Worm (Caenorhabditis elegans): ENCODE data around the gene pigw-1.

DNA sequence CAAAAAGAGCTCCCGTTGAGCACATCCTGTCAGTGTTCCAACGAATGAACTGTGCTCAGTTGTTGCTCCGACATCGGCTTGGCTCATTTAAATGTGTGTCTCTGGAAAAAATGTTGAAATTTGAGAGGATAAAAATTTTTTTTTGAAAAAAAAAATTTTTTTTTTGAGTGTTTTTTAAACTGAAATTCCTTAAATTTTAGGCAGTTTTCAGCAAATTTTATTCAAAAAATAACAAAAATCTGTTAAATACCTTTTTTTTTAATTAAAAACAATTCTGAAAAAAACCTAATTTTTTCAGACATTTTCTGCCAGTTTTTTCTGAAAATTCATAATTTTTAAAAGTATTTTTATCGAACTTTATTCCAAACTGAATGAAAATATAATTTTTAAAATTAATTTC, at the start of gene pigw-1:
- no peak for TF ChIP-seq ama-1 (optimal IDR thresholded peaks at IDR 0.05)
- TF ChIP-seq tbx-11 (GFP tag; IDR thresholded peaks at IDR 0.05): no peak
- TF ChIP-seq aly-1 (tag; optimal IDR thresholded peaks at IDR 0.05): no peak
- TF ChIP-seq hmg-4 (GFP tag; optimal IDR thresholded peaks at IDR 0.05): no peak
- no peak for TF ChIP-seq hmbx-1 (tag; optimal IDR thresholded peaks at IDR 0.05)
- no peak for TF ChIP-seq pes-1 (GFP tag; IDR thresholded peaks at IDR 0.05)
- no peak for TF ChIP-seq ets-7 (tag; optimal IDR thresholded peaks at IDR 0.05)
- TF ChIP-seq F13C5.2 (tag; optimal IDR thresholded peaks at IDR 0.05): no peak
- TF ChIP-seq flt-1 (GFP tag; IDR thresholded peaks at IDR 0.05): no peak
- no peak for TF ChIP-seq scrt-1 (GFP tag; IDR thresholded peaks at IDR 0.05)
- no peak for TF ChIP-seq tbx-37 (GFP tag; conservative IDR thresholded peaks at IDR 0.05)
- TF ChIP-seq ceh-13 (GFP tag; optimal IDR thresholded peaks at IDR 0.05): no peak
- TF ChIP-seq ceh-36 (tag; optimal IDR thresholded peaks at IDR 0.05): no peak
- TF ChIP-seq sea-1 (GFP tag; conservative IDR thresholded peaks at IDR 0.05): no peak

Data from whole organism, early embryonic.